Fruit fly (Drosophila melanogaster) whole organism, wandering third instar larva: ENCODE measurements around the gene mRpS10.
A peak's percentile ranks its signal among the peaks of the same experiment; 100 is the strongest.

Source experiments
- Abd-B ChIP-seq: fragments of >200 bp; optimal IDR thresholded peaks from 2 replicates; lab custom pipeline; 2017; ENCODE audit warnings: missing biosample characterization, missing genetic modification characterization
- CG32264 ChIP-seq: fragments of 200-800 bp; sonication (Bioruptor generic); optimal IDR thresholded peaks from 2 replicates; lab custom pipeline; 2016; ENCODE audit warnings: missing biosample characterization, missing genetic modification characterization
- CG9705 ChIP-seq: fragments of 200-800 bp; sonication (Bioruptor generic); optimal IDR thresholded peaks from 2 replicates; lab custom pipeline; 2018; ENCODE audit warnings: missing biosample characterization, mild to moderate bottlenecking, missing genetic modification characterization
- CrebA ChIP-seq: fragments of 200-800 bp; sonication (Bioruptor generic); optimal IDR thresholded peaks from 2 replicates; lab custom pipeline; 2016; ENCODE audit warnings: missing biosample characterization, mild to moderate bottlenecking, missing genetic modification characterization, borderline replicate concordance
- Dfd ChIP-seq: fragments of >200 bp; optimal IDR thresholded peaks from 2 replicates; lab custom pipeline; 2017; ENCODE audit warnings: missing biosample characterization, missing genetic modification characterization
- Dif ChIP-seq: fragments of 200-275, 200-300 bp; sonication (Bioruptor generic); optimal IDR thresholded peaks from 2 replicates; lab custom pipeline; 2018; ENCODE audit warnings: missing biosample characterization, missing genetic modification characterization; ENCODE audit not compliant: partially characterized antibody
- GATAd ChIP-seq: sonication (Bioruptor generic); optimal IDR thresholded peaks from 2 replicates; lab custom pipeline; 2016; ENCODE audit warnings: missing biosample characterization, missing genetic modification characterization
- HLH106 ChIP-seq: fragments of 200-800 bp; optimal IDR thresholded peaks from 3 replicates; lab custom pipeline; 2019; ENCODE audit warnings: missing biosample characterization, mild to moderate bottlenecking, missing genetic modification characterization, moderate library complexity
- Hnf4 ChIP-seq: fragments of 200-800 bp; sonication (Bioruptor generic); optimal IDR thresholded peaks from 2 replicates; lab custom pipeline; 2016; ENCODE audit warnings: missing biosample characterization, mild to moderate bottlenecking, missing genetic modification characterization
- Hr78 ChIP-seq: fragments of >200 bp; optimal IDR thresholded peaks from 2 replicates; lab custom pipeline; 2017; ENCODE audit warnings: missing biosample characterization, missing genetic modification characterization
- Hr83 ChIP-seq: fragments of 200-300 bp; sonication (Bioruptor generic); optimal IDR thresholded peaks from 2 replicates; lab custom pipeline; 2016; ENCODE audit warnings: missing biosample characterization, mild to moderate bottlenecking, missing genetic modification characterization, moderate library complexity; ENCODE audit not compliant: poor library complexity, severe bottlenecking
- Jra ChIP-seq: sonication (Bioruptor generic); optimal IDR thresholded peaks from 2 replicates; lab custom pipeline; 2016; ENCODE audit warnings: missing biosample characterization, missing genetic modification characterization
- Mio ChIP-seq: sonication (Bioruptor generic); optimal IDR thresholded peaks from 2 replicates; lab custom pipeline; 2016; ENCODE audit warnings: missing biosample characterization, missing genetic modification characterization
- Myc ChIP-seq: fragments of >200 bp; optimal IDR thresholded peaks from 2 replicates; lab custom pipeline; 2017
- N ChIP-seq: fragments of >200 bp; optimal IDR thresholded peaks from 2 replicates; lab custom pipeline; 2018; ENCODE audit warnings: missing biosample characterization, missing external identifiers, missing genetic modification characterization
- OdsH ChIP-seq: fragments of 200-800 bp; sonication (Bioruptor generic); optimal IDR thresholded peaks from 2 replicates; lab custom pipeline; 2016; ENCODE audit warnings: missing biosample characterization, mild to moderate bottlenecking, missing genetic modification characterization
- Rel ChIP-seq, 2 experiments: fragments of 200-800 bp; sonication (Bioruptor generic) in 1 of 2; optimal IDR thresholded peaks; 2 replicates in 1 of 2; 3 replicates in 1 of 2; lab custom pipeline; 2016 to 2019; ENCODE audit warnings: mild to moderate bottlenecking in 2 of 2, missing biosample characterization in 2 of 2, missing genetic modification characterization in 2 of 2, moderate library complexity in 1 of 2
- Sp1 ChIP-seq: fragments of 200-800 bp; sonication (Bioruptor generic); optimal IDR thresholded peaks from 3 replicates; lab custom pipeline; 2019; ENCODE audit warnings: missing biosample characterization, mild to moderate bottlenecking, missing genetic modification characterization, moderate library complexity
- Vsx2 ChIP-seq: fragments of 200-300, 225-300 bp; sonication (Bioruptor generic); optimal IDR thresholded peaks from 2 replicates; lab custom pipeline; 2018; ENCODE audit warnings: missing biosample characterization, missing genetic modification characterization; ENCODE audit not compliant: partially characterized antibody
- br ChIP-seq: fragments of 200-800 bp; sonication (Bioruptor generic); optimal IDR thresholded peaks from 2 replicates; lab custom pipeline; 2016; ENCODE audit warnings: missing biosample characterization, missing genetic modification characterization
- brk ChIP-seq: fragments of 200-800 bp; sonication (Bioruptor generic); optimal IDR thresholded peaks from 2 replicates; lab custom pipeline; 2016; ENCODE audit warnings: missing biosample characterization, mild to moderate bottlenecking, missing genetic modification characterization
- dl ChIP-seq, 2 experiments: fragments of 175-275, 200-275 bp in 1 of 2; fragments of 200-275 bp in 1 of 2; sonication (Bioruptor generic); optimal IDR thresholded peaks; lab custom pipeline; 2018; ENCODE audit warnings: mild to moderate bottlenecking in 2 of 2, missing biosample characterization in 2 of 2, missing genetic modification characterization in 2 of 2, moderate library complexity in 2 of 2; ENCODE audit not compliant: partially characterized antibody in 2 of 2, insufficient read depth in 1 of 2
- dmrt93B ChIP-seq: fragments of 200-800 bp; sonication (Bioruptor generic); optimal IDR thresholded peaks from 2 replicates; lab custom pipeline; 2018; ENCODE audit warnings: missing biosample characterization, mild to moderate bottlenecking, missing genetic modification characterization
- foxo ChIP-seq, 2 experiments: fragments of 200-800 bp; sonication (Bioruptor generic); optimal IDR thresholded peaks; 2 replicates in 1 of 2; 3 replicates in 1 of 2; lab custom pipeline; 2016 to 2017; ENCODE audit warnings: missing biosample characterization in 2 of 2, missing genetic modification characterization in 2 of 2
- fru ChIP-seq: fragments of 200-800 bp; sonication (Bioruptor generic); optimal IDR thresholded peaks from 3 replicates; lab custom pipeline; 2016; ENCODE audit warnings: missing biosample characterization, mild to moderate bottlenecking, missing genetic modification characterization
- h ChIP-seq: fragments of 200-800 bp; sonication (Bioruptor generic); optimal IDR thresholded peaks from 3 replicates; lab custom pipeline; 2016; ENCODE audit warnings: missing biosample characterization, mild to moderate bottlenecking, missing genetic modification characterization
- jim ChIP-seq: fragments of 175-275, 200-325 bp; sonication (Bioruptor generic); optimal IDR thresholded peaks from 2 replicates; lab custom pipeline; 2016; ENCODE audit warnings: missing biosample characterization, mild to moderate bottlenecking, missing genetic modification characterization
- lola ChIP-seq: fragments of >200 bp; optimal IDR thresholded peaks from 2 replicates; lab custom pipeline; 2017; ENCODE audit warnings: missing biosample characterization, missing genetic modification characterization
- pan ChIP-seq: fragments of >200 bp; optimal IDR thresholded peaks from 2 replicates; lab custom pipeline; 2017
- psq ChIP-seq: fragments of 200-800 bp; sonication (Bioruptor generic); optimal IDR thresholded peaks from 3 replicates; lab custom pipeline; 2017; ENCODE audit warnings: missing biosample characterization, mild to moderate bottlenecking, missing genetic modification characterization, moderate library complexity
- rgr ChIP-seq: fragments of 200-800 bp; sonication (Bioruptor generic); optimal IDR thresholded peaks from 3 replicates; lab custom pipeline; 2016; ENCODE audit warnings: missing biosample characterization, mild to moderate bottlenecking, missing genetic modification characterization
- sage ChIP-seq: fragments of 200-800 bp; sonication (Bioruptor generic); optimal IDR thresholded peaks from 2 replicates; lab custom pipeline; 2016; ENCODE audit warnings: missing biosample characterization, mild to moderate bottlenecking, missing genetic modification characterization
- sv ChIP-seq: fragments of 200-800 bp; sonication (Bioruptor generic); optimal IDR thresholded peaks from 3 replicates; lab custom pipeline; 2016; ENCODE audit warnings: missing biosample characterization, missing genetic modification characterization
- tai ChIP-seq: sonication (Bioruptor generic); optimal IDR thresholded peaks from 2 replicates; lab custom pipeline; 2016; ENCODE audit warnings: missing biosample characterization, missing genetic modification characterization
- usp ChIP-seq: fragments of >200 bp; optimal IDR thresholded peaks from 2 replicates; lab custom pipeline; 2017; ENCODE audit warnings: missing biosample characterization, missing genetic modification characterization
- woc ChIP-seq: sonication (Bioruptor generic); optimal IDR thresholded peaks from 2 replicates; lab custom pipeline; 2016; ENCODE audit warnings: missing biosample characterization, mild to moderate bottlenecking, missing genetic modification characterization

Gene mRpS10

DNA sequence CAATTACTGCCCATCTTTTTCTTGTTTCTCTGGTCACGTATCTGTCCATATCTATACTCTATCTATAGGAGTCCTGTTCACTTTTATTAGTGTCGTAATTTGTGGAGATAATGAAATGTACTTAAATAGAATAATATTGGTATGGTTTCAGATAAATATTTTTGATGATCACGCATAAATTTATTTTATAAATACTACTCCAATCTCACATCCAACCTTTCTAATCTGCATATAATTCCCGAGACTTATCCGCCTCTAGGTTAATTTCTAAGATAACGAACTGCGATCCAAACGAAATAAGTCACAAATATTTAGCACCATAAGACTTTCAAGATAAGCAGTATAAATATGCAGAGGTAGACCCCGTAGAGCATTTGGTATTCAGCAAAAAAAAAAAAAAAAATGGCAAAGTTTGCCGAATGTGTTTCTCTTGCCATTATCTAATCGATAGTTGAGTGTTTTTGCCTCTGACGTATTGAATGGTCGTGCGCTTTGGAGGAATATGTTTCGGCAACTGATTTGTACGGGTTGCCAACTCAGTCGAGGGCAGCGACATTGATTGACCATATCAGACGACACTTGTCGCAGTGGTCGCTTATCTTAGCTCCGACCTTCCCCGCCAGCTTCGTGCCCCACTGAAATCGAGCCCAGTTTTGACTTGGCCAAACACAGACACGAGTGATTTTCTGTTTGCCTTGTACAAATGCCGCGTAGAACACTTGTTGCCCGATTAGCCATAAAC is 31.2 kb upstream of the mRpS10 start:
- TF ChIP-seq br (GFP tag; lab: Kevin White, UChicago) (peak; percentile 15), Rel (GFP tag; optimal IDR thresholded peaks at IDR 0.05; lab: Kevin White, UChicago) (no peak), Rel (tag; optimal IDR thresholded peaks at IDR 0.05; lab: Kevin White, UChicago) (peak; percentile 12), woc (GFP tag; lab: Kevin White, UChicago) (no peak), h (GFP tag; lab: Kevin White, UChicago) (peak; percentile 76), brk (GFP tag; lab: Kevin White, UChicago) (peak; percentile 35)

dm6 chr3R:15205223-15205622 is 24.2 kb upstream of the mRpS10 start:
- TF ChIP-seq rgr (GFP tag; lab: Kevin White, UChicago) (no peak), Dfd (GFP tag; lab: Kevin White, UChicago) (no peak), Myc (no peak), dmrt93B (no peak), GATAd (no peak), OdsH (GFP tag; lab: Kevin White, UChicago) (no peak), Hnf4 (GFP tag; lab: Kevin White, UChicago) (no peak), dl (GFP tag; optimal IDR thresholded peaks at IDR 0.05; lab: Kevin White, UChicago; ENCODE audit: insufficient read depth in 1 of 2, partially characterized antibody in 2 of 2) (no peak), Hr83 (GFP tag; lab: Kevin White, UChicago) (no peak), brk (GFP tag; lab: Kevin White, UChicago) (no peak), h (GFP tag; lab: Kevin White, UChicago) (no peak), fru (GFP tag; lab: Kevin White, UChicago) (no peak), Dif (GFP tag; lab: Kevin White, UChicago) (no peak), CG32264 (GFP tag; lab: Kevin White, UChicago) (no peak), Sp1 (GFP tag; lab: Kevin White, UChicago) (no peak)

- peak; percentile 66 for TF ChIP-seq Vsx2 (GFP tag; lab: Kevin White, UChicago)
- peak; percentile 2 for TF ChIP-seq Sp1 (GFP tag; lab: Kevin White, UChicago)
- no peak for TF ChIP-seq usp (GFP tag; lab: Kevin White, UChicago)
- TF ChIP-seq Mio (GFP tag; lab: Kevin White, UChicago), result no peak
- peak; percentile 8 for TF ChIP-seq br (GFP tag; lab: Kevin White, UChicago)
- TF ChIP-seq tai (GFP tag; lab: Kevin White, UChicago), result no peak
- peak; percentile 50 for TF ChIP-seq woc (GFP tag; lab: Kevin White, UChicago)
- TF ChIP-seq Rel (GFP tag; optimal IDR thresholded peaks at IDR 0.05; lab: Kevin White, UChicago), result no peak
- peak; percentile 68 for TF ChIP-seq Rel (tag; optimal IDR thresholded peaks at IDR 0.05; lab: Kevin White, UChicago)
- no peak for TF ChIP-seq fru (GFP tag; lab: Kevin White, UChicago)
- peak; percentile 3 for TF ChIP-seq HLH106
- no peak for TF ChIP-seq pan
- TF ChIP-seq sv (GFP tag; lab: Kevin White, UChicago), result no peak
- TF ChIP-seq h (GFP tag; lab: Kevin White, UChicago), result no peak
- no peak for TF ChIP-seq brk (GFP tag; lab: Kevin White, UChicago)
- TF ChIP-seq, all 38 proteins: peak for 6
Observed at dm6 chr3R:15206273-15206672, 23.2 kb upstream of the mRpS10 start, which contains the start of gene Spn88Ea. Gene Spn88Ea, minus strand, starts transcription at chr3R:15206447.

DNA sequence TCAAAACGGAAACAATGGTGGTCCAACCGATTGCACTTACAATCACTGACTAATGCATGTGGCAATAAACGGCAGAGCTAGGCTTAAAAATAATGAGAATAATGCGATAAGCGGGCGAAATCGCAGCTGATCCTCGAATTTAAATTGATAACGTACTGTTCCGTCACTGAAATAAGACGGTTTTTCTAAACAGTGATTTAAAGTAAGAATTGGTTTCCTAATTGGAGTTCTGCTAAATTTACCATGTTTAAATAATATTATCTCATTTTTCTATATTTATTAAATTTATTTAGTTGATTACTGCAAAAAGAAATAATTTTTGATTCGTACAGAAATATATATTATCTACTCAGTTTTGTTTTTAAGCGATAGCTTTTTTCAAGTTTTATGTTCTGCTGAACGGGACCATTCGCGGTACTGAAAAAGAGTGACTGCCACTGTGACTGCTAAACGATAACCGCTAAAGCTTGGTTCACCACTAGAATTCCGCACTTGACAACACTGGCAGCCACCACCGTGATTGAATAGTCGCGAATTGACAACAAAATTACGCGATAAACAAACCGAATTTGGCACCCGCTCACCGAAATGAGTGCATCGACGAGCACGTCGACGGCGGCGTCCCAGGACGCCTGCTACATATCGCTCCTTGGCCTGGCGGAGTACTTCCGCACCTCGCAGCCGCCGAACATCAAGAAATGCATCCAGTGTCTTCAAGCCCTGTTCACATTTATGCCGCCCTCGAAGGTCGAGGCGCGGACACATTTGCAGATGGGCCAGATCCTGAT is 20.6 kb upstream of the mRpS10 start, which contains the start of the genes Spn88Eb and Mau2:
Gene Spn88Eb, minus strand, starts transcription at position 51 of the 788 bp plus-strand sequence.
Gene Mau2, plus strand, starts transcription at position 493 of the 788 bp plus-strand sequence.
- no peak for TF ChIP-seq dl (GFP tag; optimal IDR thresholded peaks at IDR 0.05; lab: Kevin White, UChicago; ENCODE audit: insufficient read depth in 1 of 2, partially characterized antibody in 2 of 2)
- no peak for TF ChIP-seq N
- no peak for TF ChIP-seq pan
- TF ChIP-seq fru (GFP tag; lab: Kevin White, UChicago), result no peak
- no peak for TF ChIP-seq tai (GFP tag; lab: Kevin White, UChicago)
- no peak for TF ChIP-seq Hr78 (GFP tag; lab: Kevin White, UChicago)
- peak; percentile 72 for TF ChIP-seq Hr83 (GFP tag; lab: Kevin White, UChicago)
- peak; percentile 15 for TF ChIP-seq psq
- TF ChIP-seq sv (GFP tag; lab: Kevin White, UChicago), result no peak
- no peak for TF ChIP-seq h (GFP tag; lab: Kevin White, UChicago)
- peak; percentile 67 for TF ChIP-seq Myc
- TF ChIP-seq lola, result no peak
- no peak for TF ChIP-seq br (GFP tag; lab: Kevin White, UChicago)
- no peak for TF ChIP-seq Jra (GFP tag; lab: Kevin White, UChicago)
- TF ChIP-seq Hnf4 (GFP tag; lab: Kevin White, UChicago), result no peak
- no peak for TF ChIP-seq CrebA
- peak; percentile 18 for TF ChIP-seq OdsH (GFP tag; lab: Kevin White, UChicago)
- peak in 1 of 2 experiments; percentile 81 for TF ChIP-seq foxo (GFP tag; optimal IDR thresholded peaks at IDR 0.05; lab: Kevin White, UChicago)
- TF ChIP-seq Mio (GFP tag; lab: Kevin White, UChicago), result no peak
- TF ChIP-seq CG9705 (GFP tag; lab: Kevin White, UChicago), result peak; percentile 61
- no peak for TF ChIP-seq Dfd (GFP tag; lab: Kevin White, UChicago)
- no peak for TF ChIP-seq GATAd
- peak; percentile 82 for TF ChIP-seq woc (GFP tag; lab: Kevin White, UChicago)
- no peak for TF ChIP-seq jim
- TF ChIP-seq sage (GFP tag; lab: Kevin White, UChicago), result no peak
- no peak for TF ChIP-seq Abd-B
- TF ChIP-seq Dif (GFP tag; lab: Kevin White, UChicago), result no peak
- TF ChIP-seq dmrt93B, result no peak
